Fruit fly (Drosophila melanogaster): ENCODE data around the gene CG31145.

Gene CG31145

DNA sequence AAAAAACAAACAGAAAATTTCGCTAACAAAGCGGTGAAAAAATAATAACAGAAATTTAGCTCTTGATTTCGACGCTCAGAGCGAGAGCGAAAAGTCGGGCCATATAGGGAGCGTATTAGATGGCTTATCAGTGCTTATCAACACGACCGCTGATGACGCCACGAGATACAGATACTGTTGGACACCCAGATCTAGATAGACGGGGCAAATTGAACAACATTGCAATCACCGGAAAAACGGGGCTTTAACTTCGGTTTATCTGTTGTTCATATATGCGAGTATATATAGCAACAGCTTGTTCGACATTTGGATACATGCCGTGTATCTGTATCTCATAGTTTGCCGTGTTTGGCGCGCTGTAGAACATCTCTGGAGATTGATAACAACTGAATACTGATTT, 876 bp downstream of the CG31145 start (continued):
- TF ChIP-seq lola (GFP tag; optimal IDR thresholded peaks at IDR 0.05) = no peak
- no peak for TF ChIP-seq CG3995 (GFP tag; optimal IDR thresholded peaks at IDR 0.05)
- TF ChIP-seq Trl (optimal IDR thresholded peaks at IDR 0.05) = peak; percentile 3 to 28
- TF ChIP-seq Trl (GFP tag; optimal IDR thresholded peaks at IDR 0.05) = no peak
- no peak for TF ChIP-seq Poxn (GFP tag; IDR thresholded peaks at IDR 0.05)
- no peak for TF ChIP-seq vfl (GFP tag; optimal IDR thresholded peaks at IDR 0.05)
- no peak for TF ChIP-seq CG15514 (GFP tag; optimal IDR thresholded peaks at IDR 0.05)
- TF ChIP-seq Camta (GFP tag; optimal IDR thresholded peaks at IDR 0.05) = no peak
- no peak for TF ChIP-seq scrt (GFP tag; optimal IDR thresholded peaks at IDR 0.05)
- TF ChIP-seq CG13894 (tag; optimal IDR thresholded peaks at IDR 0.05) = peak; percentile 39
- no peak for TF ChIP-seq CG15073 (GFP tag; optimal IDR thresholded peaks at IDR 0.05)
- peak; percentile 52 for TF ChIP-seq mirr (GFP tag; optimal IDR thresholded peaks at IDR 0.05)

DNA sequence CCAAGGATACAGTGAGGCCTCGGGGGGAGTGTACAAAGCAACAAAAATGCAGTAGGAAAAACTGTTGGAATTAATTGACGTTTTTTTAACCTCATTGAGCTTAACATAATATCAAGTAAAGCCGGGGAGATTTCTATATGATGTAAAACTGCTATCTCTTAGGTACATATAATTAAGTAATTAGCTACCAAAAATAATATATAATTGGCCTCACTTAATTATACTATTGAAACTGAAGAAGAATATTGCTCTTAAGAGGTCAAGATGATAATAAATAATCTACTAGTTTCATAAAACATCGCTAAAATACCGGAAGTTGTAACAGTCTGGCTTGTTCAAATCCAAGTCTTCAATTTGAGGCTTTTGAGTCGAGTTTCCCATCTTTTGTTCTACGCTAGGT, 2.0 kb downstream of the CG31145 start:
- TF ChIP-seq crc (GFP tag; optimal IDR thresholded peaks at IDR 0.05) (no peak), Meics (GFP tag; optimal IDR thresholded peaks at IDR 0.05) (peak; percentile 33), CG7839 (tag; optimal IDR thresholded peaks at IDR 0.05) (no peak), BtbVII (GFP tag; optimal IDR thresholded peaks at IDR 0.05) (peak; percentile 31), CG31441 (GFP tag; IDR thresholded peaks at IDR 0.05) (0 out of 2 replicates have a peak, but pooled peaks have one; percentile 17), dysf (GFP tag; IDR thresholded peaks at IDR 0.05) (no peak), br (optimal IDR thresholded peaks at IDR 0.05) (no peak), CG2678 (tag; optimal IDR thresholded peaks at IDR 0.05) (peak; percentile 38), CG6765 (GFP tag; optimal IDR thresholded peaks at IDR 0.05) (no peak), CoRest (tag; optimal IDR thresholded peaks at IDR 0.05) (peak; percentile 6), CG9437 (GFP tag; optimal IDR thresholded peaks at IDR 0.05) (no peak), H2.0 (GFP tag; IDR thresholded peaks at IDR 0.05) (no peak), Sry-β (GFP tag; optimal IDR thresholded peaks at IDR 0.05) (no peak), schlank (tag; optimal IDR thresholded peaks at IDR 0.05) (no peak), row (GFP tag; IDR thresholded peaks at IDR 0.05) (0 out of 3 replicates have a peak, but pooled peaks have one; percentile 35), bsh (GFP tag; optimal IDR thresholded peaks at IDR 0.05) (no peak), prd (optimal IDR thresholded peaks at IDR 0.05) (no peak), prd (GFP tag; IDR thresholded peaks at IDR 0.05) (0 out of 3 replicates have a peak, but pooled peaks have one; percentile 5), tgo (GFP tag; IDR thresholded peaks at IDR 0.05) (no peak), CG10431 (GFP tag; optimal IDR thresholded peaks at IDR 0.05) (no peak), CG7556 (GFP tag; optimal IDR thresholded peaks at IDR 0.05) (peak; percentile 51), Sin3A (optimal IDR thresholded peaks at IDR 0.05) (no peak), Rfx (GFP tag; IDR thresholded peaks at IDR 0.05) (no peak), CG3847 (GFP tag; IDR thresholded peaks at IDR 0.05) (no peak), gsb (GFP tag; IDR thresholded peaks at IDR 0.05) (no peak), kah (GFP tag; optimal IDR thresholded peaks at IDR 0.05) (no peak), CG1233 (GFP tag; optimal IDR thresholded peaks at IDR 0.05) (no peak), dmrt11E (tag; optimal IDR thresholded peaks at IDR 0.05) (no peak), CG11456 (GFP tag; IDR thresholded peaks at IDR 0.05) (no peak), CG8478 (optimal IDR thresholded peaks at IDR 0.05) (no peak), CG30403 (GFP tag; optimal IDR thresholded peaks at IDR 0.05) (peak; percentile 26), mam (GFP tag; optimal IDR thresholded peaks at IDR 0.05) (peak; percentile 1), Hmr (GFP tag; optimal IDR thresholded peaks at IDR 0.05) (peak; percentile 10), CG3065 (GFP tag; optimal IDR thresholded peaks at IDR 0.05) (no peak), Trl (optimal IDR thresholded peaks at IDR 0.05) (no peak), Trl (GFP tag; optimal IDR thresholded peaks at IDR 0.05) (no peak), CG10959 (GFP tag; IDR thresholded peaks at IDR 0.05) (no peak), CG2120 (GFP tag; optimal IDR thresholded peaks at IDR 0.05) (peak; percentile 45), gem (tag; optimal IDR thresholded peaks at IDR 0.05) (peak; percentile 30), ERR (GFP tag; optimal IDR thresholded peaks at IDR 0.05) (no peak), yki (optimal IDR thresholded peaks at IDR 0.05) (no peak), Usf (GFP tag; optimal IDR thresholded peaks at IDR 0.05) (no peak), Dbx (GFP tag; IDR thresholded peaks at IDR 0.05) (no peak)

Measured in whole organism, embryonic.